Worm (Caenorhabditis elegans) whole organism, L3 larva: ENCODE results near the gene ins-15.

ENCODE experiments used
- ZK546.5 ChIP-seq: sonication (generic microtip); optimal IDR thresholded peaks from 2 replicates; lab custom pipeline; 2017; ENCODE audit warnings: missing biosample characterization, missing genetic modification characterization
- aly-2 ChIP-seq: fragments of 150-350 bp; optimal IDR thresholded peaks from 2 replicates; lab custom pipeline; 2014; ENCODE audit warnings: missing biosample characterization, missing genetic modification characterization
- ceh-28 ChIP-seq: fragments of 150-350 bp; optimal IDR thresholded peaks from 2 replicates; lab custom pipeline; 2014; ENCODE audit warnings: missing biosample characterization, missing genetic modification reagents, missing genetic modification characterization
- daf-12 ChIP-seq: fragments of 150-350 bp; optimal IDR thresholded peaks from 2 replicates; lab custom pipeline; 2014; ENCODE audit warnings: missing biosample characterization, missing genetic modification reagents, missing genetic modification characterization
- eor-1 ChIP-seq, 2 experiments: fragments of 150-350 bp; optimal IDR thresholded peaks; 2 replicates each; lab custom pipeline; 2014 to 2018; ENCODE audit warnings: missing biosample characterization in 2 of 2, missing genetic modification characterization in 2 of 2
- fos-1 ChIP-seq: fragments of 150-350 bp; optimal IDR thresholded peaks from 2 replicates; lab custom pipeline; 2014; ENCODE audit warnings: missing biosample characterization, missing genetic modification characterization
- nhr-23 ChIP-seq: fragments of 150-350 bp; optimal IDR thresholded peaks from 2 replicates; lab custom pipeline; 2014; ENCODE audit warnings: missing biosample characterization, missing genetic modification reagents, missing genetic modification characterization
- nhr-25 ChIP-seq: sonication (generic microtip); optimal IDR thresholded peaks from 2 replicates; lab custom pipeline; 2017; ENCODE audit warnings: missing biosample characterization, missing genetic modification characterization
- nhr-28 ChIP-seq: fragments of 150-350 bp; optimal IDR thresholded peaks from 2 replicates; lab custom pipeline; 2014; ENCODE audit warnings: missing biosample characterization, missing genetic modification characterization
- nhr-67 ChIP-seq: fragments of 150-350 bp; optimal IDR thresholded peaks from 2 replicates; lab custom pipeline; 2014; ENCODE audit warnings: missing biosample characterization, missing genetic modification characterization
- nhr-76 ChIP-seq: fragments of 150-350 bp; sonication (generic microtip); optimal IDR thresholded peaks from 5 replicates; lab custom pipeline; 2014; ENCODE audit warnings: missing biosample characterization, missing genetic modification characterization
- pha-4 ChIP-seq: fragments of 150-350 bp; optimal IDR thresholded peaks from 2 replicates; lab custom pipeline; 2014; ENCODE audit warnings: missing biosample characterization, missing genetic modification reagents, missing genetic modification characterization
- pqm-1 ChIP-seq: fragments of 150-350 bp; optimal IDR thresholded peaks from 2 replicates; lab custom pipeline; 2017; ENCODE audit warnings: missing biosample characterization, missing genetic modification characterization, inconsistent platforms
- sea-2 ChIP-seq: fragments of 150-350 bp; sonication (generic microtip); optimal IDR thresholded peaks from 4 replicates; lab custom pipeline; 2014; ENCODE audit warnings: missing biosample characterization, missing genetic modification reagents, missing genetic modification characterization
- snpc-4 ChIP-seq: fragments of 150-350 bp; optimal IDR thresholded peaks from 2 replicates; lab custom pipeline; 2014; ENCODE audit warnings: missing biosample characterization, missing genetic modification characterization
- unc-62 ChIP-seq: fragments of 150-350 bp; sonication (generic microtip); optimal IDR thresholded peaks from 4 replicates; lab custom pipeline; 2014; ENCODE audit warnings: missing biosample characterization, missing genetic modification reagents, missing genetic modification characterization

Gene ins-15

DNA sequence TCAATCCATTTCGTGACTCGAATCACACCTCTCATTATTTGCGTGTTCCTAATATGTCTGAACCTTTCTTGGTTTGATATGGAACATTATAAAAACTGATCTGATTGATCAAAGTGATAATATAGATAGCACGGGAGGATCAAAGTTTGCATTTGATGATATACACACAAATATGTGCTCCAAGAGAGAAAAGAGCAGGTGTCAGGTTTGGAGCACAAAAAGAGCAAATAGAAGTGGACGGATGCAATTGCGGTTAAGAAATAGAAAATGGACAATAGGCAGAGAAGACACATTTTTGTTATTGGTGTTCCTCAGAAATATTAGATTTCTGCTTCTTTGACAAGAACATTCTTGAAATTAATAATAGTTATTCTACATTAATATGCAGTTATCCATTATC, 45.8 kb downstream of the ins-15 start, which contains the start of gene C18H9.1:
Gene C18H9.1, plus strand, starts transcription at position 301 of the 400 bp plus-strand sequence.
- TF ChIP-seq aly-2 (tag; lab: Kevin White, UChicago), result no peak
- TF ChIP-seq sea-2, result no peak
- TF ChIP-seq unc-62 (GFP tag; lab: Kevin White, UChicago), result no peak
- TF ChIP-seq ceh-28 (tag; lab: Kevin White, UChicago), result no peak
- TF ChIP-seq snpc-4, result no peak

ce11 chrII:6695388-6695787, 49.2 kb downstream of the ins-15 start, which contains the start of gene C18H9.5:
TSS of gene C18H9.5 (minus strand) at chrII:6695566.
- TF ChIP-seq daf-12 (tag; lab: Kevin White, UChicago), result no peak
- no peak for TF ChIP-seq nhr-23 (tag; lab: Kevin White, UChicago)
- no peak for TF ChIP-seq fos-1 (tag; lab: Kevin White, UChicago)
- TF ChIP-seq pqm-1, result no peak
- TF ChIP-seq nhr-76 (tag; lab: Kevin White, UChicago), result no peak
- no peak for TF ChIP-seq nhr-28
- TF ChIP-seq pha-4 (tag; lab: Kevin White, UChicago), result no peak
- TF ChIP-seq nhr-67 (tag; lab: Kevin White, UChicago), result no peak
- no peak for TF ChIP-seq ZK546.5 (tag; lab: Kevin White, UChicago)
- no peak for TF ChIP-seq nhr-25 (tag; lab: Kevin White, UChicago)
- TF ChIP-seq snpc-4, result no peak
- no peak for TF ChIP-seq eor-1 (tag; optimal IDR thresholded peaks at IDR 0.05; lab: Kevin White, UChicago)
